Worm (Caenorhabditis elegans) whole organism, L1 larva: ENCODE results near the gene F43H9.4.

Source experiments
- C16A3.4 ChIP-seq: fragments of 150-350 bp; optimal IDR thresholded peaks from 2 replicates; lab custom pipeline; 2014; ENCODE audit warnings: missing biosample characterization, missing genetic modification characterization
- F16B12.6 ChIP-seq: fragments of 150-350 bp; optimal IDR thresholded peaks from 2 replicates; lab custom pipeline; 2014; ENCODE audit warnings: missing biosample characterization, missing genetic modification characterization
- Y116A8C.19 ChIP-seq: sonication (generic microtip); optimal IDR thresholded peaks from 2 replicates; lab custom pipeline; 2016; ENCODE audit warnings: missing compliant biosample characterization, missing genetic modification characterization, borderline replicate concordance
- alr-1 ChIP-seq: fragments of 200-800 bp; sonication (Bioruptor generic); optimal IDR thresholded peaks from 2 replicates; lab custom pipeline; 2018; ENCODE audit warnings: borderline replicate concordance, mild to moderate bottlenecking, missing genetic modification characterization, missing compliant biosample characterization
- aly-2 ChIP-seq: fragments of 150-350 bp; optimal IDR thresholded peaks from 2 replicates; lab custom pipeline; 2014; ENCODE audit warnings: missing biosample characterization, missing genetic modification characterization
- blmp-1 ChIP-seq: fragments of 150-350 bp; optimal IDR thresholded peaks from 2 replicates; lab custom pipeline; 2014; ENCODE audit warnings: missing biosample characterization, missing genetic modification characterization
- ceh-63 ChIP-seq: fragments of 200-800 bp; sonication (Bioruptor generic); optimal IDR thresholded peaks from 2 replicates; lab custom pipeline; 2018; ENCODE audit warnings: mild to moderate bottlenecking, missing genetic modification characterization, missing compliant biosample characterization
- ceh-8 ChIP-seq: fragments of 200-800 bp; sonication (Bioruptor generic); optimal IDR thresholded peaks from 2 replicates; lab custom pipeline; 2018; ENCODE audit warnings: mild to moderate bottlenecking, missing genetic modification characterization, moderate library complexity, missing compliant biosample characterization
- ceh-82 ChIP-seq, 3 experiments: fragments of 150-350 bp in 1 of 3; sonication (generic microtip) in 2 of 3; optimal IDR thresholded peaks; 2 replicates each; lab custom pipeline; 2014 to 2017; ENCODE audit warnings: missing biosample characterization in 3 of 3, missing genetic modification characterization in 3 of 3
- ceh-88 ChIP-seq: fragments of 200-800 bp; sonication (Bioruptor generic); IDR thresholded peaks from 2 replicates; pipeline ENCODE4 v1.3.6; 2022; ENCODE audit warnings: missing genetic modification characterization, missing compliant biosample characterization
- ceh-90 ChIP-seq: sonication (generic microtip); optimal IDR thresholded peaks from 2 replicates; lab custom pipeline; 2016; ENCODE audit warnings: missing genetic modification characterization, missing compliant biosample characterization
- ces-1 ChIP-seq: fragments of 150-350 bp; optimal IDR thresholded peaks from 2 replicates; lab custom pipeline; 2014; ENCODE audit warnings: missing biosample characterization, missing genetic modification reagents, missing genetic modification characterization
- dsc-1 ChIP-seq: sonication (generic microtip); optimal IDR thresholded peaks from 2 replicates; lab custom pipeline; 2016; ENCODE audit warnings: mild to moderate bottlenecking, missing genetic modification characterization, missing compliant biosample characterization
- efl-1 ChIP-seq, 4 experiments: fragments of 150-350 bp; optimal IDR thresholded peaks in 3 of 4; peaks in 1 of 4; 1 replicate in 1 of 4; 2 replicates in 3 of 4; lab custom pipeline; 2014; ENCODE audit warnings: missing biosample characterization in 2 of 4, missing genetic modification characterization in 2 of 4, missing genetic modification reagents in 2 of 4
- efl-3 ChIP-seq: fragments of 200-800 bp; sonication (Bioruptor generic); optimal IDR thresholded peaks from 2 replicates; lab custom pipeline; 2018; ENCODE audit warnings: mild to moderate bottlenecking, missing genetic modification characterization, missing compliant biosample characterization
- egl-13 ChIP-seq: sonication (generic microtip); optimal IDR thresholded peaks from 2 replicates; lab custom pipeline; 2016; ENCODE audit warnings: missing genotype, missing genetic modification reagents, missing genetic modification characterization, missing compliant biosample characterization
- elt-2 ChIP-seq: sonication (generic microtip); optimal IDR thresholded peaks from 2 replicates; lab custom pipeline; 2016; ENCODE audit warnings: missing genetic modification characterization, mild to moderate bottlenecking, inconsistent platforms, missing compliant biosample characterization, missing genetic modification reagents
- elt-3 ChIP-seq, 6 experiments: fragments of 150-350 bp in 1 of 6; sonication (generic microtip); optimal IDR thresholded peaks; 2 replicates each; lab custom pipeline; 2017 to 2018; ENCODE audit warnings: missing biosample characterization in 6 of 6, missing genetic modification characterization in 6 of 6, inconsistent platforms in 1 of 6
- fkh-4 ChIP-seq: sonication (generic microtip); optimal IDR thresholded peaks from 2 replicates; lab custom pipeline; 2016; ENCODE audit warnings: missing compliant biosample characterization, missing genetic modification characterization, borderline replicate concordance
- fkh-8 ChIP-seq: sonication (generic microtip); optimal IDR thresholded peaks from 2 replicates; lab custom pipeline; 2016; ENCODE audit warnings: mild to moderate bottlenecking, missing genetic modification characterization, missing compliant biosample characterization
- fos-1 ChIP-seq: fragments of 150-350 bp; optimal IDR thresholded peaks from 2 replicates; lab custom pipeline; 2014; ENCODE audit warnings: missing biosample characterization, missing genetic modification characterization
- grh-1 ChIP-seq: fragments of 200-800 bp; sonication (Bioruptor generic); IDR thresholded peaks from 2 replicates; pipeline ENCODE4 v1.3.6; 2022; ENCODE audit warnings: missing genetic modification reagents, missing genetic modification characterization, missing compliant biosample characterization
- hlh-4 ChIP-seq: sonication (generic microtip); optimal IDR thresholded peaks from 2 replicates; lab custom pipeline; 2016; ENCODE audit warnings: mild to moderate bottlenecking, missing genetic modification characterization, missing compliant biosample characterization
- hpl-2 ChIP-seq: fragments of 150-350 bp; optimal IDR thresholded peaks from 2 replicates; lab custom pipeline; 2014; ENCODE audit warnings: missing biosample characterization, missing genetic modification reagents, missing genetic modification characterization
- isw-1 ChIP-seq: fragments of 200-800 bp; sonication (Bioruptor generic); IDR thresholded peaks from 2 replicates; pipeline ENCODE4 v1.3.6; 2022; ENCODE audit warnings: missing genetic modification characterization, missing compliant biosample characterization
- lin-35 ChIP-seq, 2 experiments: fragments of 150-350 bp; optimal IDR thresholded peaks; 2 replicates each; lab custom pipeline; 2014; ENCODE audit warnings: missing biosample characterization in 2 of 2, missing genetic modification characterization in 2 of 2, missing genetic modification reagents in 2 of 2
- lsy-2 ChIP-seq, 2 experiments: fragments of 150-350 bp; optimal IDR thresholded peaks; 2 replicates each; lab custom pipeline; 2014; ENCODE audit warnings: missing biosample characterization in 2 of 2, missing genetic modification characterization in 2 of 2
- mab-9 ChIP-seq: fragments of 200-800 bp; sonication (Bioruptor generic); IDR thresholded peaks from 2 replicates; pipeline ENCODE4 v1.3.6; 2022; ENCODE audit warnings: missing genetic modification reagents, missing genetic modification characterization, missing compliant biosample characterization
- mdl-1 ChIP-seq, 2 experiments: fragments of 150-350 bp; optimal IDR thresholded peaks; 2 replicates each; lab custom pipeline; 2014 to 2017; ENCODE audit warnings: missing biosample characterization in 2 of 2, missing genetic modification characterization in 2 of 2, inconsistent platforms in 1 of 2
- mep-1 ChIP-seq: fragments of 150-350 bp; optimal IDR thresholded peaks from 2 replicates; lab custom pipeline; 2014; ENCODE audit warnings: missing biosample characterization, missing genetic modification characterization
- nhr-12 ChIP-seq: sonication (generic microtip); optimal IDR thresholded peaks from 2 replicates; lab custom pipeline; 2017; ENCODE audit warnings: missing biosample characterization, missing genetic modification characterization
- nhr-19 ChIP-seq: fragments of 200-800 bp; sonication (Bioruptor generic); conservative IDR thresholded peaks from 2 replicates; pipeline ENCODE4 v1.3.6; 2022; ENCODE audit warnings: missing genetic modification characterization, missing compliant biosample characterization
- nhr-237 ChIP-seq: fragments of 150-350 bp; optimal IDR thresholded peaks from 2 replicates; lab custom pipeline; 2014; ENCODE audit warnings: missing biosample characterization, missing genetic modification characterization
- nhr-47 ChIP-seq: sonication (generic microtip); optimal IDR thresholded peaks from 2 replicates; lab custom pipeline; 2016; ENCODE audit warnings: mild to moderate bottlenecking, missing genetic modification characterization, moderate library complexity, missing compliant biosample characterization
- pax-3 ChIP-seq: fragments of 200-800 bp; sonication (Bioruptor generic); optimal IDR thresholded peaks from 2 replicates; lab custom pipeline; 2018; ENCODE audit warnings: mild to moderate bottlenecking, missing genetic modification characterization, moderate library complexity, missing compliant biosample characterization
- rnt-1 ChIP-seq: sonication (generic microtip); optimal IDR thresholded peaks from 2 replicates; lab custom pipeline; 2016; ENCODE audit warnings: mild to moderate bottlenecking, missing genetic modification characterization, moderate library complexity, missing compliant biosample characterization
- skn-1 ChIP-seq: fragments of 150-350 bp; optimal IDR thresholded peaks from 2 replicates; lab custom pipeline; 2014; ENCODE audit warnings: missing biosample characterization, missing genetic modification characterization
- snpc-4 ChIP-seq: fragments of 150-350 bp; optimal IDR thresholded peaks from 2 replicates; lab custom pipeline; 2014; ENCODE audit warnings: missing biosample characterization, missing genetic modification characterization
- snu-23 ChIP-seq: sonication (generic microtip); optimal IDR thresholded peaks from 2 replicates; lab custom pipeline; 2016; ENCODE audit warnings: missing genetic modification characterization, missing compliant biosample characterization
- sup-37 ChIP-seq: fragments of 200-800 bp; sonication (Bioruptor generic); optimal IDR thresholded peaks from 2 replicates; lab custom pipeline; 2018; ENCODE audit warnings: mild to moderate bottlenecking, missing genetic modification characterization, missing compliant biosample characterization
- tbx-2 ChIP-seq: sonication (generic microtip); optimal IDR thresholded peaks from 2 replicates; lab custom pipeline; 2016; ENCODE audit warnings: missing genetic modification characterization, missing compliant biosample characterization
- unc-30 ChIP-seq: sonication (generic microtip); optimal IDR thresholded peaks from 2 replicates; lab custom pipeline; 2017; ENCODE audit warnings: missing biosample characterization, missing genetic modification characterization
- unc-62 ChIP-seq: fragments of 150-350 bp; optimal IDR thresholded peaks from 2 replicates; lab custom pipeline; 2014; ENCODE audit warnings: missing biosample characterization, missing genetic modification reagents, missing genetic modification characterization
- unc-86 ChIP-seq: sonication (generic microtip); optimal IDR thresholded peaks from 2 replicates; lab custom pipeline; 2016; ENCODE audit warnings: missing genetic modification characterization, missing compliant biosample characterization
- vab-15 ChIP-seq: sonication (generic microtip); optimal IDR thresholded peaks from 2 replicates; lab custom pipeline; 2017; ENCODE audit warnings: missing genotype, mild to moderate bottlenecking, missing genetic modification characterization, missing compliant biosample characterization
- xbp-1 ChIP-seq: sonication (generic microtip); optimal IDR thresholded peaks from 2 replicates; lab custom pipeline; 2016; ENCODE audit warnings: missing genetic modification characterization, missing compliant biosample characterization
- ztf-11 ChIP-seq, 2 experiments: sonication (generic microtip); optimal IDR thresholded peaks; 2 replicates each; lab custom pipeline; 2016 to 2017; ENCODE audit warnings: missing genetic modification characterization in 2 of 2, missing biosample characterization in 1 of 2, missing compliant biosample characterization in 1 of 2
- ztf-4 ChIP-seq: fragments of 150-350 bp; optimal IDR thresholded peaks from 2 replicates; lab custom pipeline; 2014; ENCODE audit warnings: missing biosample characterization, missing genetic modification characterization

The F43H9.4 gene

ce11 chrV:7977701-7978461 lies 48.6 kb upstream of the F43H9.4 start, which contains the start of gene let-413 (continued):
- no peak for TF ChIP-seq Y116A8C.19 (tag; lab: Kevin White, UChicago)
- TF ChIP-seq unc-62 (GFP tag; lab: Kevin White, UChicago) = no peak
- TF ChIP-seq fkh-8 = peak; percentile 12
- no peak for TF ChIP-seq hlh-4
- no peak for TF ChIP-seq tbx-2 (tag; lab: Kevin White, UChicago)
- no peak for TF ChIP-seq isw-1 (GFP tag; lab: Robert Waterston, UW)
- peak; percentile 9 for TF ChIP-seq mep-1 (tag; lab: Kevin White, UChicago)
- TF ChIP-seq ztf-11 (tag; optimal IDR thresholded peaks at IDR 0.05; lab: Kevin White, UChicago) = no peak
- TF ChIP-seq ceh-63 (GFP tag; lab: Kevin White, UChicago) = no peak
- TF ChIP-seq mdl-1 (tag; optimal IDR thresholded peaks at IDR 0.05; lab: Kevin White, UChicago) = no peak
- no peak for TF ChIP-seq unc-86
- no peak for TF ChIP-seq fos-1

ce11 chrV:7978798-7979197 lies 47.7 kb upstream of the F43H9.4 start:
- TF ChIP-seq elt-2 (tag; lab: Kevin White, UChicago) (no peak), unc-62 (GFP tag; lab: Kevin White, UChicago) (no peak), nhr-47 (tag; lab: Kevin White, UChicago) (no peak), ces-1 (GFP tag; lab: Kevin White, UChicago) (no peak), F16B12.6 (peak; percentile 10), nhr-12 (tag; lab: Kevin White, UChicago) (no peak), Y116A8C.19 (tag; lab: Kevin White, UChicago) (no peak), mdl-1 (tag; optimal IDR thresholded peaks at IDR 0.05; lab: Kevin White, UChicago) (peak in 1 of 2 experiments; percentile 27), unc-30 (no peak), lin-35 (GFP tag; optimal IDR thresholded peaks at IDR 0.05; lab: Kevin White, UChicago) (peak in 1 of 2 experiments; percentile 65), ceh-90 (tag; lab: Kevin White, UChicago) (no peak), unc-86 (no peak), isw-1 (GFP tag; lab: Robert Waterston, UW) (no peak), skn-1 (tag; lab: Kevin White, UChicago) (no peak), ceh-88 (no peak), aly-2 (tag; lab: Kevin White, UChicago) (no peak), ztf-11 (tag; optimal IDR thresholded peaks at IDR 0.05; lab: Kevin White, UChicago) (no peak), dsc-1 (no peak), grh-1 (GFP tag; lab: Robert Waterston, UW) (no peak), snpc-4 (tag; lab: Kevin White, UChicago) (no peak), egl-13 (tag; lab: Kevin White, UChicago) (no peak), elt-3 (tag; optimal IDR thresholded peaks at IDR 0.05; lab: Kevin White, UChicago) (peak in 2 of 6 experiments; percentile 3 to 75), snu-23 (GFP tag; lab: Kevin White, UChicago) (peak; percentile 56), C16A3.4 (tag; lab: Kevin White, UChicago) (peak; percentile 46), mab-9 (GFP tag; lab: Robert Waterston, UW) (no peak), rnt-1 (tag; lab: Kevin White, UChicago) (no peak), pax-3 (no peak), nhr-237 (tag; lab: Kevin White, UChicago) (no peak), ztf-4 (tag; lab: Kevin White, UChicago) (no peak), ceh-82 (tag; optimal IDR thresholded peaks at IDR 0.05; lab: Kevin White, UChicago) (no peak), lsy-2 (tag; optimal IDR thresholded peaks at IDR 0.05; lab: Kevin White, UChicago) (peak in 1 of 2 experiments; percentile 82), hpl-2 (GFP tag; lab: Kevin White, UChicago) (no peak), sup-37 (no peak), xbp-1 (no peak), blmp-1 (peak; percentile 77), fkh-4 (tag; lab: Kevin White, UChicago) (no peak), alr-1 (tag; lab: Kevin White, UChicago) (no peak), vab-15 (tag; lab: Kevin White, UChicago) (no peak), ceh-8 (GFP tag; lab: Kevin White, UChicago) (no peak), nhr-19 (no peak), efl-1 (optimal IDR thresholded peaks at IDR 0.05; lab: Kevin White, UChicago) (peak; percentile 13 to 20), efl-1 (GFP tag; optimal IDR thresholded peaks at IDR 0.05 in 1 of 2; lab: Kevin White, UChicago) (peak in 1 of 2 experiments; percentile 93), hlh-4 (no peak), efl-3 (GFP tag; lab: Kevin White, UChicago) (no peak), fkh-8 (no peak)
